Fruit fly (Drosophila melanogaster) whole organism, adult: ENCODE results near the gene Cftr.

Experiments used
- CG11617 ChIP-seq: fragments of 200-800 bp; sonication (Bioruptor generic); optimal IDR thresholded peaks from 2 replicates; lab custom pipeline; 2017; ENCODE audit warnings: mild to moderate bottlenecking, missing biosample characterization, missing genetic modification reagents, missing genetic modification characterization
- CG14711 ChIP-seq: fragments of 200-800 bp; sonication (Bioruptor generic); optimal IDR thresholded peaks from 2 replicates; lab custom pipeline; 2018; ENCODE audit warnings: missing biosample characterization, mild to moderate bottlenecking, missing genetic modification characterization, moderate library complexity
- CG1620 ChIP-seq: fragments of 200-800 bp; sonication (Bioruptor generic); optimal IDR thresholded peaks from 2 replicates; lab custom pipeline; 2016; ENCODE audit warnings: missing biosample characterization, missing genetic modification characterization
- CG33017 ChIP-seq: fragments of 200-800 bp; sonication (Bioruptor generic); optimal IDR thresholded peaks from 2 replicates; lab custom pipeline; 2018; ENCODE audit warnings: missing biosample characterization, mild to moderate bottlenecking, missing genetic modification characterization, moderate library complexity
- CG5204 ChIP-seq: fragments of 200-800 bp; sonication (Bioruptor generic); optimal IDR thresholded peaks from 2 replicates; lab custom pipeline; 2016; ENCODE audit warnings: missing biosample characterization, missing genetic modification characterization
- CG7045 ChIP-seq: fragments of 200-800 bp; sonication (Bioruptor generic); optimal IDR thresholded peaks from 2 replicates; lab custom pipeline; 2017; ENCODE audit warnings: missing biosample characterization, mild to moderate bottlenecking, missing genetic modification characterization
- CG7101 ChIP-seq: fragments of 200-800 bp; sonication (Bioruptor generic); optimal IDR thresholded peaks from 2 replicates; lab custom pipeline; 2018; ENCODE audit warnings: missing biosample characterization, mild to moderate bottlenecking, missing genetic modification characterization, moderate library complexity
- Clk ChIP-seq: fragments of 200-800 bp; sonication (Bioruptor generic); optimal IDR thresholded peaks from 2 replicates; lab custom pipeline; 2017; ENCODE audit warnings: missing biosample characterization, missing genetic modification characterization
- Crg-1 ChIP-seq: fragments of 200-800 bp; sonication (Bioruptor generic); optimal IDR thresholded peaks from 2 replicates; lab custom pipeline; 2016; ENCODE audit warnings: missing biosample characterization, missing genetic modification characterization
- Hr96 ChIP-seq: fragments of 200-800 bp; sonication (Bioruptor generic); optimal IDR thresholded peaks from 2 replicates; lab custom pipeline; 2016; ENCODE audit warnings: missing biosample characterization, missing genetic modification characterization
- Mnt ChIP-seq: fragments of 200-800 bp; sonication (Bioruptor generic); optimal IDR thresholded peaks from 2 replicates; lab custom pipeline; 2016; ENCODE audit warnings: missing biosample characterization, mild to moderate bottlenecking, missing genetic modification characterization
- bab1 ChIP-seq: fragments of 200-800 bp; sonication (Bioruptor generic); optimal IDR thresholded peaks from 3 replicates; lab custom pipeline; 2019; ENCODE audit warnings: missing biosample characterization, mild to moderate bottlenecking, missing genetic modification characterization, moderate library complexity
- cic ChIP-seq: fragments of 200-800 bp; sonication (Bioruptor generic); optimal IDR thresholded peaks from 2 replicates; lab custom pipeline; 2017; ENCODE audit warnings: missing biosample characterization, mild to moderate bottlenecking, missing genetic modification characterization, moderate library complexity
- cnc ChIP-seq, 2 experiments: fragments of >200 bp; optimal IDR thresholded peaks; 2 replicates each; lab custom pipeline; 2017
- kay ChIP-seq: fragments of 200-800 bp; sonication (Bioruptor generic); peaks from one replicate; lab custom pipeline; 2016; ENCODE audit warnings: missing biosample characterization, missing genetic modification characterization, borderline replicate concordance
- ovo ChIP-seq: fragments of 200-800 bp; sonication (Bioruptor generic); optimal IDR thresholded peaks from 2 replicates; lab custom pipeline; 2016; ENCODE audit warnings: missing biosample characterization, missing genetic modification characterization
- pad ChIP-seq: fragments of 200-800 bp; sonication (Bioruptor generic); optimal IDR thresholded peaks from 3 replicates; lab custom pipeline; 2017; ENCODE audit warnings: missing biosample characterization, missing genetic modification characterization, mild to moderate bottlenecking, moderate library complexity, missing genetic modification reagents
- tj ChIP-seq: fragments of 200-800 bp; sonication (Bioruptor generic); optimal IDR thresholded peaks from 3 replicates; lab custom pipeline; 2017; ENCODE audit warnings: missing biosample characterization, mild to moderate bottlenecking, missing genetic modification characterization, moderate library complexity
- toe ChIP-seq: fragments of 200-800 bp; sonication (Bioruptor generic); optimal IDR thresholded peaks from 2 replicates; lab custom pipeline; 2016; ENCODE audit warnings: missing biosample characterization, missing genetic modification characterization

The Cftr gene

dm6 chr3R:24514652-24515328, 28.9 kb downstream of the Cftr start, which contains the start of the genes nAChRbeta2 and DZIP1:
Gene nAChRbeta2, minus strand, starts transcription at chr3R:24515106.
Gene DZIP1, plus strand, starts transcription at chr3R:24515278.
- TF ChIP-seq CG7101 (tag; lab: Kevin White, UChicago) (no peak), CG33017 (no peak), tj (GFP tag; lab: Kevin White, UChicago) (no peak), Crg-1 (GFP tag; lab: Kevin White, UChicago) (no peak), cic (GFP tag; lab: Kevin White, UChicago) (no peak)

dm6 chr3R:24503627-24504026, 40.1 kb downstream of the Cftr start:
- TF ChIP-seq cic (GFP tag; lab: Kevin White, UChicago) (no peak), ovo (GFP tag; lab: Kevin White, UChicago) (no peak), kay (GFP tag; lab: Kevin White, UChicago) (no peak), CG7101 (tag; lab: Kevin White, UChicago) (no peak), tj (GFP tag; lab: Kevin White, UChicago) (no peak), CG5204 (no peak), cnc (optimal IDR thresholded peaks at IDR 0.05; lab: Kevin White, UChicago) (no peak), CG1620 (GFP tag; lab: Kevin White, UChicago) (no peak)

dm6 chr3R:24496084-24496483, 47.6 kb downstream of the Cftr start:
- TF ChIP-seq CG11617 (GFP tag; lab: Kevin White, UChicago) (no peak), CG33017 (no peak), toe (no peak), bab1 (no peak), tj (GFP tag; lab: Kevin White, UChicago) (no peak), CG1620 (GFP tag; lab: Kevin White, UChicago) (no peak), CG14711 (tag; lab: Kevin White, UChicago) (no peak), cnc (optimal IDR thresholded peaks at IDR 0.05; lab: Kevin White, UChicago) (no peak), Clk (GFP tag; lab: Kevin White, UChicago) (no peak), CG5204 (no peak), Hr96 (no peak), cic (GFP tag; lab: Kevin White, UChicago) (no peak), Crg-1 (GFP tag; lab: Kevin White, UChicago) (no peak), pad (GFP tag; lab: Kevin White, UChicago) (no peak), Mnt (GFP tag; lab: Kevin White, UChicago) (no peak), CG7045 (GFP tag; lab: Kevin White, UChicago) (no peak)
